Fruit fly (Drosophila melanogaster) whole organism: Measurements from ENCODE around the gene CG14316.

Experiments used
- CG8478 ChIP-seq: fragments of >200 bp; optimal IDR thresholded peaks from 2 replicates; lab custom pipeline; 2018; ENCODE audit warnings: inconsistent platforms
- Dll ChIP-seq: fragments of >200 bp; optimal IDR thresholded peaks from 2 replicates; lab custom pipeline; 2017
- EcR ChIP-seq, 2 experiments: fragments of >200 bp; optimal IDR thresholded peaks; 2 replicates each; lab custom pipeline; 2017; ENCODE audit warnings: missing biosample characterization in 2 of 2, missing genetic modification characterization in 2 of 2, missing genetic modification reagents in 2 of 2
- pan ChIP-seq: fragments of >200 bp; optimal IDR thresholded peaks from 2 replicates; lab custom pipeline; 2017
- usp ChIP-seq: fragments of >200 bp; optimal IDR thresholded peaks from 2 replicates; lab custom pipeline; 2017; ENCODE audit warnings: missing biosample characterization, missing genetic modification characterization, mixed read lengths

DNA sequence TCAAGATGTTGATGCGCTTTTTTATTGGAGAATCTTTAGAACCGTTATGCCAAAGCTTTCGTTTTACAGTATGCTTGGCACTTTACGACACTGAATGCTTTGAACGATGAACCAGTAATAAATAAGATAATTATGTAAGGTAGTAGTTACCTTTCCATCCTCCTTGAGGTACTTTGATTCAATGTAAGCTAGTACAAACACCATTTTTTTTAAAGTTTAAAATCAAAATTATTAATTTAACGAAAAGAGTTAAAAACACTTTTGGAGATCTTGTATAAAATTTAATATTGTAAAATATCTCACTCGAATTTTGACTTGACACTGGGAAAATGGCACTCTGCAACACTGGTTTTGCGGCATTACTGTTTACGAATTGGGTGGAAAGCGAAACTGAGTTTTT lies 33.5 kb downstream of the CG14316 start, which contains the start of the genes Arp5 and CG7208:
- TF ChIP-seq Dll (lab: Kevin White, UChicago) (no peak), usp (GFP tag; lab: Kevin White, UChicago) (no peak), pan (lab: Kevin White, UChicago) (no peak), CG8478 (no peak), EcR (GFP tag; optimal IDR thresholded peaks at IDR 0.05; lab: Kevin White, UChicago) (no peak)
